Worm (Caenorhabditis elegans) whole organism, late embryonic: ENCODE results near the gene tbc-3.

ENCODE experiments used
- ceh-18 ChIP-seq: sonication (generic microtip); optimal IDR thresholded peaks from 2 replicates; lab custom pipeline; 2016; ENCODE audit warnings: missing genetic modification characterization, missing compliant biosample characterization
- ceh-34 ChIP-seq: sonication (generic microtip); optimal IDR thresholded peaks from 2 replicates; lab custom pipeline; 2016; ENCODE audit warnings: mild to moderate bottlenecking, missing genetic modification characterization, missing compliant biosample characterization
- che-1 ChIP-seq: sonication (generic microtip); optimal IDR thresholded peaks from 2 replicates; lab custom pipeline; 2016; ENCODE audit warnings: mild to moderate bottlenecking, missing genetic modification characterization, missing compliant biosample characterization
- dmd-4 ChIP-seq: sonication (generic microtip); optimal IDR thresholded peaks from 2 replicates; lab custom pipeline; 2016; ENCODE audit warnings: borderline replicate concordance, missing genetic modification characterization, missing compliant biosample characterization
- ets-4 ChIP-seq: sonication (generic microtip); optimal IDR thresholded peaks from 2 replicates; lab custom pipeline; 2016; ENCODE audit warnings: missing genetic modification characterization, missing compliant biosample characterization
- eyg-1 ChIP-seq: sonication (generic microtip); optimal IDR thresholded peaks from 2 replicates; lab custom pipeline; 2016; ENCODE audit warnings: missing genotype, missing genetic modification characterization, missing compliant biosample characterization
- hlh-30 ChIP-seq: sonication (generic microtip); optimal IDR thresholded peaks from 2 replicates; lab custom pipeline; 2017; ENCODE audit warnings: antibody characterized with exemption, missing genetic modification characterization, missing compliant biosample characterization; ENCODE audit not compliant: insufficient read depth
- nfya-1 ChIP-seq: sonication (generic microtip); optimal IDR thresholded peaks from 2 replicates; lab custom pipeline; 2017; ENCODE audit warnings: missing genetic modification characterization, mild to moderate bottlenecking, missing compliant biosample characterization, antibody characterized with exemption, moderate library complexity
- nhr-11 ChIP-seq: fragments of 150-350 bp; optimal IDR thresholded peaks from 2 replicates; lab custom pipeline; 2014; ENCODE audit warnings: missing biosample characterization, missing genetic modification characterization
- nhr-232 ChIP-seq: sonication (generic microtip); optimal IDR thresholded peaks from 2 replicates; lab custom pipeline; 2016; ENCODE audit warnings: missing genetic modification characterization, missing compliant biosample characterization
- pax-1 ChIP-seq: fragments of 150-350 bp; optimal IDR thresholded peaks from 2 replicates; lab custom pipeline; 2014; ENCODE audit warnings: missing biosample characterization, missing genetic modification characterization
- pha-4 ChIP-seq: fragments of 150-350 bp; optimal IDR thresholded peaks from 2 replicates; lab custom pipeline; 2018; ENCODE audit warnings: missing biosample characterization, missing genetic modification reagents, missing genetic modification characterization
- tbx-7 ChIP-seq: sonication (generic microtip); optimal IDR thresholded peaks from 2 replicates; lab custom pipeline; 2016; ENCODE audit warnings: missing genotype, missing genetic modification characterization, missing compliant biosample characterization

DNA sequence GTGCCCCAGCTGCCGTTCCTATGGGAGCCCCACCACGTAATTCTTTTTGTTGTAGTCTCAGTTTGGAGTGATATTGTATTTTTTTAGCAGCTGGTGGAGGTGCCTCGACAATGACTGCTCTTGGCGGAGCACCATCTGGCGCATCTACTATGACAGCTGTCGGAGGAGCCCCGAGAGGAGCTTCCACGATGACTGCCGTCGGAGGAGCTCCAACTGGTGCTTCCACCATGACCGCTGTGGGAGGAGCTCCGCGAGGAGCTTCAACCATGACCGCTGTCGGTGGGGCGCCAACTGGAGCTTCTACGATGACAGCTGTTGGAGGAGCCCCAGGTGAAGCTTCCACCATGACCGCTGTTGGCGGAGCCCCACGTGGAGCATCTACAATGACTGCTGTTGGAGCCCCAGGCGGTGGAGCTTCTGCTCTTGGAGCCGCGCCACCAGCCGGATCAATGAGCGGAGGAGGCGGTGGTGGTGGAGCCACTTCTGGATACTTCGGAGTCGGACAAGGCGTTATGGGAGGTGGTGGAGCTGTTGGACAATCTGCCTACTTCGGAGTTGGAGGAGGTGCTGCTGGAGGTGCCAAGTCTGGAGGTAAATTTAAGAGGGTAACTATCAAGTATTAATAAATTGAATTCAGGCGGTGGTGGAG, 45.9 kb upstream of the tbc-3 start:
- TF ChIP-seq hlh-30 (tag; lab: Kevin White, UChicago) (no peak), pha-4 (tag; lab: Kevin White, UChicago) (no peak), eyg-1 (tag; lab: Kevin White, UChicago) (no peak), nfya-1 (tag; lab: Kevin White, UChicago) (no peak), tbx-7 (tag; lab: Kevin White, UChicago) (no peak), nhr-11 (tag; lab: Kevin White, UChicago) (no peak), ceh-18 (tag; lab: Kevin White, UChicago) (no peak), nhr-232 (tag; lab: Kevin White, UChicago) (no peak), ets-4 (tag; lab: Kevin White, UChicago) (no peak), pax-1 (tag; lab: Kevin White, UChicago) (no peak), dmd-4 (no peak), ceh-34 (no peak), che-1 (tag; lab: Kevin White, UChicago) (no peak)
